Fruit fly (Drosophila melanogaster) whole organism, prepupa: ENCODE data around the gene CG18294.

Experiments used
- CG6792 ChIP-seq: fragments of 200-800 bp; sonication (Bioruptor generic); optimal IDR thresholded peaks from 3 replicates; lab custom pipeline; 2016; ENCODE audit warnings: missing biosample characterization, missing genetic modification characterization
- Ets21C ChIP-seq: fragments of 200-800 bp; sonication (Bioruptor generic); optimal IDR thresholded peaks from 3 replicates; lab custom pipeline; 2016; ENCODE audit warnings: missing biosample characterization, missing genetic modification characterization
- Hr38 ChIP-seq: sonication (Bioruptor generic); optimal IDR thresholded peaks from 2 replicates; lab custom pipeline; 2016; ENCODE audit warnings: missing biosample characterization, missing genetic modification characterization
- fkh ChIP-seq: fragments of 200-800 bp; sonication (Bioruptor generic); optimal IDR thresholded peaks from 3 replicates; lab custom pipeline; 2017; ENCODE audit warnings: missing biosample characterization, mild to moderate bottlenecking, missing genetic modification characterization, moderate library complexity

The CG18294 gene

DNA sequence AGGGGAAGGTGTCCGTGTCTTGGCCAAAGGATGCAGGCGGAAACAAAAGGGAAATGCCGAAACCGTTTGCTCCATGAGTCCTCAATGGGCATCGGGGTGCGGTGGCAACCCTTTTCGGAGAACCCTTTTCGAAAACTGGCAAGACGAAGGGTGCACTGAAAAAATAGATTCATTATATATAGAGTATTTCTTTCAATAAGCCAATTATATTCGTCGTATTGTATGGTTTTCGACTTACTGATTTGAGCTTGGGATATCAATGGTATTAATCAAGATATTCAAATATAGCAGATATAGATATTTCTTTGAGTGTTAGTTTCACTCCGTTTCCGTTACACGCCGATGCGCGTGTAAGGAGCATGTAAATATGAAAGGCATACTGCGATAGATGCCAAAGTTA, 33.1 kb downstream of the CG18294 start (continued):
- TF ChIP-seq Hr38 (GFP tag; lab: Kevin White, UChicago) (no peak), Ets21C (GFP tag; lab: Kevin White, UChicago) (no peak), CG6792 (GFP tag; lab: Kevin White, UChicago) (peak; percentile 0), fkh (no peak)
